Fruit fly (Drosophila melanogaster) whole organism, embryonic: Measurements from ENCODE around the gene Glyat.

ENCODE experiments used
- Blimp-1 ChIP-seq: fragments of 200-800 bp; sonication (Bioruptor generic); optimal IDR thresholded peaks from 3 replicates; lab custom pipeline; 2018; ENCODE audit warnings: missing biosample characterization, missing genetic modification characterization, mild to moderate bottlenecking, moderate library complexity, missing genetic modification reagents
- CG10209 ChIP-seq: fragments of 200-800 bp; sonication (Bioruptor generic); optimal IDR thresholded peaks from 3 replicates; lab custom pipeline; 2017; ENCODE audit warnings: missing biosample characterization, mild to moderate bottlenecking, missing genetic modification characterization, missing genetic modification reagents
- CG10431 ChIP-seq: fragments of 200-800 bp; sonication (Bioruptor generic); optimal IDR thresholded peaks from 3 replicates; lab custom pipeline; 2018; ENCODE audit warnings: missing biosample characterization, mild to moderate bottlenecking, missing genetic modification characterization
- CG10654 ChIP-seq: fragments of 200-800 bp; sonication (Bioruptor generic); optimal IDR thresholded peaks from 2 replicates; lab custom pipeline; 2016; ENCODE audit warnings: missing biosample characterization, missing genetic modification characterization
- CG11085 ChIP-seq: fragments of 200-800 bp; sonication (Bioruptor generic); IDR thresholded peaks from 2 replicates; pipeline ENCODE4 v1.3.6; 2022; ENCODE audit warnings: missing biosample characterization, missing genetic modification characterization
- CG12659 ChIP-seq: fragments of 200-800 bp; sonication (Bioruptor generic); optimal IDR thresholded peaks from 3 replicates; lab custom pipeline; 2017; ENCODE audit warnings: mild to moderate bottlenecking, missing biosample characterization, missing genetic modification reagents, missing genetic modification characterization
- CG13287 ChIP-seq: fragments of 200-800 bp; sonication (Bioruptor generic); IDR thresholded peaks from 2 replicates; pipeline ENCODE4 v1.3.6; 2022; ENCODE audit warnings: missing biosample characterization, missing genetic modification characterization; ENCODE audit not compliant: partially characterized antibody
- CG13624 ChIP-seq: fragments of 200-800 bp; sonication (Bioruptor generic); optimal IDR thresholded peaks from 2 replicates; lab custom pipeline; 2016; ENCODE audit warnings: missing biosample characterization, missing genetic modification characterization
- CG14441 ChIP-seq: fragments of 200-800 bp; sonication (Bioruptor generic); IDR thresholded peaks from 2 replicates; pipeline ENCODE4 v1.3.6; 2022; ENCODE audit warnings: missing biosample characterization, missing genetic modification characterization
- CG1602 ChIP-seq: fragments of 200-800 bp; sonication (Bioruptor generic); optimal IDR thresholded peaks from 3 replicates; lab custom pipeline; 2016; ENCODE audit warnings: missing biosample characterization, missing genetic modification characterization
- CG16863 ChIP-seq: fragments of 200-800 bp; sonication (Bioruptor generic); optimal IDR thresholded peaks from 3 replicates; lab custom pipeline; 2016; ENCODE audit warnings: missing biosample characterization, missing genetic modification characterization
- CG17385 ChIP-seq: fragments of 200-800 bp; sonication (Bioruptor generic); optimal IDR thresholded peaks from 3 replicates; lab custom pipeline; 2018; ENCODE audit warnings: missing biosample characterization, mild to moderate bottlenecking, missing genetic modification characterization
- CG17568 ChIP-seq: fragments of 200-800 bp; sonication (Bioruptor generic); optimal IDR thresholded peaks from 2 replicates; lab custom pipeline; 2018; ENCODE audit warnings: missing biosample characterization, mild to moderate bottlenecking, missing genetic modification characterization, moderate library complexity
- CG1832 ChIP-seq: fragments of 200-800 bp; sonication (Bioruptor generic); optimal IDR thresholded peaks from 2 replicates; lab custom pipeline; 2017; ENCODE audit warnings: missing biosample characterization, mild to moderate bottlenecking, missing genetic modification characterization, inconsistent platforms
- CG18476 ChIP-seq: fragments of 200-800 bp; sonication (Bioruptor generic); optimal IDR thresholded peaks from 2 replicates; lab custom pipeline; 2016; ENCODE audit warnings: missing biosample characterization, mild to moderate bottlenecking, missing genetic modification characterization
- CG2678 ChIP-seq: fragments of 200-800 bp; sonication (Bioruptor generic); optimal IDR thresholded peaks from 3 replicates; lab custom pipeline; 2019; ENCODE audit warnings: missing biosample characterization, mild to moderate bottlenecking, missing genetic modification characterization, moderate library complexity
- CG34422 ChIP-seq: fragments of 200-800 bp; sonication (Bioruptor generic); IDR thresholded peaks from 3 replicates; pipeline ENCODE4 v1.3.6; 2022; ENCODE audit warnings: missing biosample characterization, missing genetic modification characterization
- CG3726 ChIP-seq: fragments of 200-800 bp; sonication (Bioruptor generic); IDR thresholded peaks from 3 replicates; pipeline ENCODE4, ENCODE4 v1.3.6; 2022; ENCODE audit warnings: missing biosample characterization, missing genetic modification characterization
- CG5953 ChIP-seq: fragments of 200-800 bp; sonication (Bioruptor generic); IDR thresholded peaks from 2 replicates; pipeline ENCODE4 v1.3.6; 2022; ENCODE audit warnings: missing biosample characterization, missing genetic modification characterization
- CG6272 ChIP-seq: fragments of 200-800 bp; sonication (Bioruptor generic); IDR thresholded peaks from 2 replicates; pipeline ENCODE4 v1.3.6; 2022; ENCODE audit warnings: missing biosample characterization, missing genetic modification characterization
- CG6765 ChIP-seq: fragments of 200-800 bp; sonication (Bioruptor generic); optimal IDR thresholded peaks from 3 replicates; lab custom pipeline; 2017; ENCODE audit warnings: missing biosample characterization, mild to moderate bottlenecking, missing genetic modification characterization
- CG7556 ChIP-seq: fragments of 200-800 bp; sonication (Bioruptor generic); optimal IDR thresholded peaks from 2 replicates; lab custom pipeline; 2017; ENCODE audit warnings: missing biosample characterization, mild to moderate bottlenecking, missing genetic modification characterization
- CG8924 ChIP-seq: fragments of 200-800 bp; optimal IDR thresholded peaks from 3 replicates; lab custom pipeline; 2019; ENCODE audit warnings: missing biosample characterization, mild to moderate bottlenecking, missing genetic modification characterization, moderate library complexity
- Fer3 ChIP-seq: fragments of 200-800 bp; sonication (Bioruptor generic); optimal IDR thresholded peaks from 2 replicates; lab custom pipeline; 2018; ENCODE audit warnings: missing biosample characterization, mild to moderate bottlenecking, missing genetic modification characterization, moderate library complexity
- Gug ChIP-seq: fragments of 200-800 bp; sonication (Bioruptor generic); IDR thresholded peaks from 4 replicates; pipeline ENCODE4 v1.3.6; 2022; ENCODE audit warnings: missing biosample characterization, missing genetic modification characterization
- Hsf ChIP-seq: fragments of 200-800 bp; sonication (Bioruptor generic); optimal IDR thresholded peaks from 3 replicates; lab custom pipeline; 2016; ENCODE audit warnings: missing biosample characterization, missing genetic modification characterization
- Myb ChIP-seq: fragments of 200-800 bp; sonication (Bioruptor generic); optimal IDR thresholded peaks from 2 replicates; lab custom pipeline; 2016; ENCODE audit warnings: missing biosample characterization, missing genetic modification characterization
- Nf-YC ChIP-seq: fragments of 200-800 bp; optimal IDR thresholded peaks from 3 replicates; lab custom pipeline; 2019; ENCODE audit warnings: missing biosample characterization, mild to moderate bottlenecking, missing genetic modification characterization, moderate library complexity
- Oaz ChIP-seq: fragments of 200-800 bp; sonication (Bioruptor generic); IDR thresholded peaks from 2 replicates; pipeline ENCODE4 v1.3.6; 2022; ENCODE audit warnings: missing biosample characterization, missing genetic modification characterization
- Oli ChIP-seq: fragments of 200-800 bp; sonication (Bioruptor generic); optimal IDR thresholded peaks from 2 replicates; lab custom pipeline; 2018; ENCODE audit warnings: missing biosample characterization, mild to moderate bottlenecking, missing genetic modification characterization, moderate library complexity
- Scr ChIP-seq: fragments of 200-800 bp; sonication (Bioruptor generic); IDR thresholded peaks from 2 replicates; pipeline ENCODE4 v1.3.6; 2022; ENCODE audit warnings: missing biosample characterization, missing genetic modification characterization; ENCODE audit not compliant: partially characterized antibody
- Ssrp ChIP-seq: fragments of 200-800 bp; sonication (Bioruptor generic); optimal IDR thresholded peaks from 2 replicates; lab custom pipeline; 2018; ENCODE audit warnings: missing biosample characterization, mild to moderate bottlenecking, missing genetic modification characterization, moderate library complexity
- Xrp1 ChIP-seq: fragments of 200-800 bp; sonication (Bioruptor generic); IDR thresholded peaks from 2 replicates; pipeline ENCODE4 v1.3.6; 2022; ENCODE audit warnings: missing biosample characterization, missing genetic modification characterization
- ac ChIP-seq: fragments of 200-800 bp; sonication (Bioruptor generic); optimal IDR thresholded peaks from 3 replicates; lab custom pipeline; 2017; ENCODE audit warnings: missing biosample characterization, mild to moderate bottlenecking, missing genetic modification characterization
- aop ChIP-seq: fragments of 200-800 bp; sonication (Bioruptor generic); IDR thresholded peaks from 2 replicates; pipeline ENCODE4 v1.3.6; 2022; ENCODE audit warnings: missing biosample characterization, missing genetic modification characterization
- bcd ChIP-seq: fragments of 200-800 bp; sonication (Bioruptor generic); optimal IDR thresholded peaks from 2 replicates; lab custom pipeline; 2017; ENCODE audit warnings: missing biosample characterization, mild to moderate bottlenecking, missing genetic modification characterization
- da ChIP-seq: fragments of 200-800 bp; sonication (Bioruptor generic); optimal IDR thresholded peaks from 2 replicates; lab custom pipeline; 2016; ENCODE audit warnings: missing biosample characterization, missing genetic modification characterization
- dati ChIP-seq: fragments of 200-800 bp; sonication (Bioruptor generic); IDR thresholded peaks from 2 replicates; pipeline ENCODE4 v1.3.6; 2022; ENCODE audit warnings: missing biosample characterization, missing genetic modification characterization
- dpn ChIP-seq, 2 experiments: fragments of 200-800 bp; sonication (Bioruptor generic); optimal IDR thresholded peaks; 3 replicates each; lab custom pipeline; 2016; ENCODE audit warnings: missing biosample characterization in 2 of 2, missing genetic modification characterization in 2 of 2
- kah ChIP-seq: fragments of 200-800 bp; sonication (Bioruptor generic); optimal IDR thresholded peaks from 2 replicates; lab custom pipeline; 2018; ENCODE audit warnings: missing biosample characterization, mild to moderate bottlenecking, missing genetic modification characterization
- lilli ChIP-seq: fragments of 200-800 bp; sonication (Bioruptor generic); optimal IDR thresholded peaks from 3 replicates; lab custom pipeline; 2016; ENCODE audit warnings: missing biosample characterization, missing genetic modification characterization
- odd ChIP-seq: fragments of 200-800 bp; sonication (Bioruptor generic); optimal IDR thresholded peaks from 2 replicates; lab custom pipeline; 2017; ENCODE audit warnings: missing biosample characterization, mild to moderate bottlenecking, missing genetic modification characterization
- p53 ChIP-seq: fragments of 200-800 bp; sonication (Bioruptor generic); optimal IDR thresholded peaks from 2 replicates; lab custom pipeline; 2016; ENCODE audit warnings: missing biosample characterization, missing genetic modification characterization
- pnt ChIP-seq: fragments of 200-800 bp; sonication (Bioruptor generic); optimal IDR thresholded peaks from 3 replicates; lab custom pipeline; 2016; ENCODE audit warnings: missing biosample characterization, missing genetic modification characterization
- rib ChIP-seq: fragments of 200-800 bp; sonication (Bioruptor generic); IDR thresholded peaks from 2 replicates; pipeline ENCODE4 v1.3.6; 2022; ENCODE audit warnings: missing biosample characterization, missing genetic modification characterization
- slbo ChIP-seq: fragments of 200-800 bp; sonication (Bioruptor generic); IDR thresholded peaks from 2 replicates; pipeline ENCODE4 v1.3.6; 2022; ENCODE audit warnings: missing biosample characterization, missing genetic modification characterization
- sr ChIP-seq: fragments of 200-800 bp; sonication (Bioruptor generic); IDR thresholded peaks from 3 replicates; pipeline ENCODE4 v1.3.6; 2022; ENCODE audit warnings: missing biosample characterization, missing genetic modification characterization
- stc ChIP-seq: fragments of 200-800 bp; sonication (Bioruptor generic); IDR thresholded peaks from 2 replicates; pipeline ENCODE4 v1.3.6; 2022; ENCODE audit warnings: missing biosample characterization, missing genetic modification characterization
- tap ChIP-seq: fragments of 200-800 bp; optimal IDR thresholded peaks from 3 replicates; lab custom pipeline; 2019; ENCODE audit warnings: missing biosample characterization, mild to moderate bottlenecking, missing genetic modification characterization, moderate library complexity
- tio ChIP-seq: fragments of 200-800 bp; sonication (Bioruptor generic); optimal IDR thresholded peaks from 2 replicates; lab custom pipeline; 2017; ENCODE audit warnings: missing biosample characterization, missing genetic modification characterization, inconsistent platforms
- vfl ChIP-seq: fragments of 200-800 bp; sonication (Bioruptor generic); optimal IDR thresholded peaks from 2 replicates; lab custom pipeline; 2016; ENCODE audit warnings: missing biosample characterization, missing genetic modification characterization

The Glyat gene

dm6 chr2L:8034734-8035133, 24.3 kb upstream of the Glyat start (continued):
- TF ChIP-seq aop (GFP tag; lab: Robert Waterston, UW) (no peak), CG12659 (GFP tag; lab: Kevin White, UChicago) (peak; percentile 42), CG18476 (GFP tag; lab: Kevin White, UChicago) (peak; percentile 23), sr (GFP tag; lab: Robert Waterston, UW) (peak; percentile 85), dati (GFP tag; lab: Robert Waterston, UW) (no peak), da (GFP tag; lab: Kevin White, UChicago) (no peak), Blimp-1 (GFP tag; lab: Kevin White, UChicago) (peak; percentile 63), Gug (GFP tag; lab: Robert Waterston, UW) (0 out of 4 replicates have a peak, but pooled peaks have one; percentile 7), rib (GFP tag; lab: Robert Waterston, UW) (no peak), stc (GFP tag; lab: Robert Waterston, UW) (peak; percentile 69; the same call in 1 of the 2 replicates), pnt (peak; percentile 19), CG7556 (GFP tag; lab: Kevin White, UChicago) (peak; percentile 53), ac (no peak), CG6765 (peak; percentile 31), CG10209 (GFP tag; lab: Kevin White, UChicago) (peak; percentile 61), CG8924 (tag; lab: Kevin White, UChicago) (peak; percentile 66), bcd (GFP tag; lab: Kevin White, UChicago) (peak; percentile 32), CG11085 (GFP tag; lab: Robert Waterston, UW) (no peak), Ssrp (tag; lab: Kevin White, UChicago) (peak; percentile 55), CG1602 (GFP tag; lab: Kevin White, UChicago) (peak; percentile 0), CG17568 (GFP tag; lab: Kevin White, UChicago) (peak; percentile 43), CG17385 (GFP tag; lab: Kevin White, UChicago) (peak; percentile 63), p53 (GFP tag; lab: Kevin White, UChicago) (no peak), CG6272 (GFP tag; lab: Robert Waterston, UW) (no peak), CG14441 (peak; percentile 59; the same call in 1 of the 2 replicates), CG5953 (peak; percentile 53; the same call in 1 of the 2 replicates), CG13624 (GFP tag; lab: Kevin White, UChicago) (peak; percentile 37), odd (GFP tag; lab: Kevin White, UChicago) (peak; percentile 4), Oaz (0 out of 2 replicates have a peak, but pooled peaks have one; percentile 29), CG3726 (GFP tag; lab: Robert Waterston, UW) (0 out of 3 replicates have a peak, but pooled peaks have one; percentile 43), CG10431 (GFP tag; lab: Kevin White, UChicago) (no peak), Myb (peak; percentile 1), CG1832 (GFP tag; lab: Kevin White, UChicago) (no peak), Fer3 (tag; lab: Kevin White, UChicago) (peak; percentile 62), Hsf (GFP tag; lab: Kevin White, UChicago) (peak; percentile 52), Oli (tag; lab: Kevin White, UChicago) (peak; percentile 70), Xrp1 (GFP tag; lab: Robert Waterston, UW) (peak; percentile 79), tio (GFP tag; lab: Kevin White, UChicago) (peak; percentile 29), kah (peak; percentile 18), Nf-YC (tag; lab: Kevin White, UChicago) (peak; percentile 32), CG34422 (GFP tag; lab: Robert Waterston, UW) (peak; percentile 70; the same call in 2 of the 3 replicates), CG13287 (no peak), dpn (GFP tag; optimal IDR thresholded peaks at IDR 0.05; lab: Kevin White, UChicago) (peak; percentile 34 to 54), vfl (no peak), Scr (GFP tag; lab: Robert Waterston, UW) (no peak), CG16863 (peak; percentile 41), CG10654 (GFP tag; lab: Kevin White, UChicago) (peak; percentile 7), lilli (GFP tag; lab: Kevin White, UChicago) (peak; percentile 70), CG2678 (peak; percentile 72), slbo (GFP tag; lab: Robert Waterston, UW) (peak; percentile 72), tap (tag; lab: Kevin White, UChicago) (peak; percentile 66)
